Worm (Caenorhabditis elegans) whole organism, L1 larva: Measurements from ENCODE around the gene lpd-9.

Experiments
- C34B4.2 ChIP-seq: sonication (generic microtip); optimal IDR thresholded peaks from 2 replicates; lab custom pipeline; 2017; ENCODE audit warnings: mild to moderate bottlenecking, missing genetic modification characterization, missing compliant biosample characterization
- F16B12.6 ChIP-seq: fragments of 150-350 bp; optimal IDR thresholded peaks from 2 replicates; lab custom pipeline; 2014; ENCODE audit warnings: missing biosample characterization, missing genetic modification characterization
- alr-1 ChIP-seq: fragments of 200-800 bp; sonication (Bioruptor generic); optimal IDR thresholded peaks from 2 replicates; lab custom pipeline; 2018; ENCODE audit warnings: borderline replicate concordance, mild to moderate bottlenecking, missing genetic modification characterization, missing compliant biosample characterization
- blmp-1 ChIP-seq: fragments of 150-350 bp; optimal IDR thresholded peaks from 2 replicates; lab custom pipeline; 2014; ENCODE audit warnings: missing biosample characterization, missing genetic modification characterization
- ceh-88 ChIP-seq: fragments of 200-800 bp; sonication (Bioruptor generic); IDR thresholded peaks from 2 replicates; pipeline ENCODE4 v1.3.6; 2022; ENCODE audit warnings: missing genetic modification characterization, missing compliant biosample characterization
- dsc-1 ChIP-seq: sonication (generic microtip); optimal IDR thresholded peaks from 2 replicates; lab custom pipeline; 2016; ENCODE audit warnings: mild to moderate bottlenecking, missing genetic modification characterization, missing compliant biosample characterization
- efl-1 ChIP-seq, 4 experiments: fragments of 150-350 bp; optimal IDR thresholded peaks in 3 of 4; peaks in 1 of 4; 1 replicate in 1 of 4; 2 replicates in 3 of 4; lab custom pipeline; 2014; ENCODE audit warnings: missing biosample characterization in 2 of 4, missing genetic modification characterization in 2 of 4, missing genetic modification reagents in 2 of 4
- elt-2 ChIP-seq: sonication (generic microtip); optimal IDR thresholded peaks from 2 replicates; lab custom pipeline; 2016; ENCODE audit warnings: missing genetic modification characterization, mild to moderate bottlenecking, inconsistent platforms, missing compliant biosample characterization, missing genetic modification reagents
- elt-3 ChIP-seq, 6 experiments: fragments of 150-350 bp in 1 of 6; sonication (generic microtip); optimal IDR thresholded peaks; 2 replicates each; lab custom pipeline; 2017 to 2018; ENCODE audit warnings: missing biosample characterization in 6 of 6, missing genetic modification characterization in 6 of 6, inconsistent platforms in 1 of 6
- fkh-10 ChIP-seq: sonication (generic microtip); optimal IDR thresholded peaks from 2 replicates; lab custom pipeline; 2017; ENCODE audit warnings: missing biosample characterization, missing genetic modification reagents, missing genetic modification characterization
- fkh-8 ChIP-seq: sonication (generic microtip); optimal IDR thresholded peaks from 2 replicates; lab custom pipeline; 2016; ENCODE audit warnings: mild to moderate bottlenecking, missing genetic modification characterization, missing compliant biosample characterization
- fos-1 ChIP-seq: fragments of 150-350 bp; optimal IDR thresholded peaks from 2 replicates; lab custom pipeline; 2014; ENCODE audit warnings: missing biosample characterization, missing genetic modification characterization
- hlh-4 ChIP-seq: sonication (generic microtip); optimal IDR thresholded peaks from 2 replicates; lab custom pipeline; 2016; ENCODE audit warnings: mild to moderate bottlenecking, missing genetic modification characterization, missing compliant biosample characterization
- irx-1 ChIP-seq: sonication (generic microtip); optimal IDR thresholded peaks from 2 replicates; lab custom pipeline; 2016; ENCODE audit warnings: missing genetic modification characterization, missing compliant biosample characterization
- isw-1 ChIP-seq: fragments of 200-800 bp; sonication (Bioruptor generic); IDR thresholded peaks from 2 replicates; pipeline ENCODE4 v1.3.6; 2022; ENCODE audit warnings: missing genetic modification characterization, missing compliant biosample characterization
- lin-13 ChIP-seq: fragments of 150-350 bp; optimal IDR thresholded peaks from 2 replicates; lab custom pipeline; 2014; ENCODE audit warnings: missing biosample characterization, missing genetic modification reagents, missing genetic modification characterization
- lin-14 ChIP-seq: fragments of 200-800 bp; sonication (Bioruptor generic); optimal IDR thresholded peaks from 2 replicates; lab custom pipeline; 2018; ENCODE audit warnings: mild to moderate bottlenecking, missing genetic modification characterization, moderate library complexity, missing compliant biosample characterization
- lin-35 ChIP-seq, 2 experiments: fragments of 150-350 bp; optimal IDR thresholded peaks; 2 replicates each; lab custom pipeline; 2014; ENCODE audit warnings: missing biosample characterization in 2 of 2, missing genetic modification characterization in 2 of 2, missing genetic modification reagents in 2 of 2
- lir-3 ChIP-seq: sonication (generic microtip); optimal IDR thresholded peaks from 2 replicates; lab custom pipeline; 2016; ENCODE audit warnings: mild to moderate bottlenecking, missing genetic modification characterization, moderate library complexity, missing compliant biosample characterization; ENCODE audit not compliant: poor library complexity
- lsy-2 ChIP-seq, 2 experiments: fragments of 150-350 bp; optimal IDR thresholded peaks; 2 replicates each; lab custom pipeline; 2014; ENCODE audit warnings: missing biosample characterization in 2 of 2, missing genetic modification characterization in 2 of 2
- mdl-1 ChIP-seq, 2 experiments: fragments of 150-350 bp; optimal IDR thresholded peaks; 2 replicates each; lab custom pipeline; 2014 to 2017; ENCODE audit warnings: missing biosample characterization in 2 of 2, missing genetic modification characterization in 2 of 2, inconsistent platforms in 1 of 2
- nhr-19 ChIP-seq: fragments of 200-800 bp; sonication (Bioruptor generic); conservative IDR thresholded peaks from 2 replicates; pipeline ENCODE4 v1.3.6; 2022; ENCODE audit warnings: missing genetic modification characterization, missing compliant biosample characterization
- nhr-237 ChIP-seq: fragments of 150-350 bp; optimal IDR thresholded peaks from 2 replicates; lab custom pipeline; 2014; ENCODE audit warnings: missing biosample characterization, missing genetic modification characterization
- nhr-71 ChIP-seq: sonication (generic microtip); optimal IDR thresholded peaks from 2 replicates; lab custom pipeline; 2016; ENCODE audit warnings: mild to moderate bottlenecking, missing genetic modification characterization, moderate library complexity, missing compliant biosample characterization
- nhr-76 ChIP-seq: sonication (generic microtip); optimal IDR thresholded peaks from 2 replicates; lab custom pipeline; 2017; ENCODE audit warnings: missing biosample characterization, missing genetic modification characterization
- pqm-1 ChIP-seq: sonication (generic microtip); optimal IDR thresholded peaks from 3 replicates; lab custom pipeline; 2017; ENCODE audit warnings: missing biosample characterization, missing genetic modification characterization
- rnt-1 ChIP-seq: sonication (generic microtip); optimal IDR thresholded peaks from 2 replicates; lab custom pipeline; 2016; ENCODE audit warnings: mild to moderate bottlenecking, missing genetic modification characterization, moderate library complexity, missing compliant biosample characterization
- skn-1 ChIP-seq: fragments of 150-350 bp; optimal IDR thresholded peaks from 2 replicates; lab custom pipeline; 2014; ENCODE audit warnings: missing biosample characterization, missing genetic modification characterization
- snu-23 ChIP-seq: sonication (generic microtip); optimal IDR thresholded peaks from 2 replicates; lab custom pipeline; 2016; ENCODE audit warnings: missing genetic modification characterization, missing compliant biosample characterization
- sptf-1 ChIP-seq: fragments of 150-350 bp; optimal IDR thresholded peaks from 2 replicates; lab custom pipeline; 2014; ENCODE audit warnings: missing biosample characterization, missing genetic modification characterization
- swsn-7 ChIP-seq: sonication (generic microtip); optimal IDR thresholded peaks from 2 replicates; lab custom pipeline; 2016; ENCODE audit warnings: missing genetic modification characterization, missing compliant biosample characterization
- tbx-2 ChIP-seq: sonication (generic microtip); optimal IDR thresholded peaks from 2 replicates; lab custom pipeline; 2016; ENCODE audit warnings: missing genetic modification characterization, missing compliant biosample characterization
- unc-98 ChIP-seq: fragments of 200-800 bp; sonication (Bioruptor generic); IDR thresholded peaks from 2 replicates; pipeline ENCODE4 v1.3.6; 2022; ENCODE audit warnings: missing genetic modification characterization, missing compliant biosample characterization
- vab-15 ChIP-seq: sonication (generic microtip); optimal IDR thresholded peaks from 2 replicates; lab custom pipeline; 2017; ENCODE audit warnings: missing genotype, mild to moderate bottlenecking, missing genetic modification characterization, missing compliant biosample characterization
- zag-1 ChIP-seq: fragments of 150-350 bp; optimal IDR thresholded peaks from 2 replicates; lab custom pipeline; 2014; ENCODE audit warnings: missing biosample characterization, missing genetic modification characterization

lpd-9 gene

DNA sequence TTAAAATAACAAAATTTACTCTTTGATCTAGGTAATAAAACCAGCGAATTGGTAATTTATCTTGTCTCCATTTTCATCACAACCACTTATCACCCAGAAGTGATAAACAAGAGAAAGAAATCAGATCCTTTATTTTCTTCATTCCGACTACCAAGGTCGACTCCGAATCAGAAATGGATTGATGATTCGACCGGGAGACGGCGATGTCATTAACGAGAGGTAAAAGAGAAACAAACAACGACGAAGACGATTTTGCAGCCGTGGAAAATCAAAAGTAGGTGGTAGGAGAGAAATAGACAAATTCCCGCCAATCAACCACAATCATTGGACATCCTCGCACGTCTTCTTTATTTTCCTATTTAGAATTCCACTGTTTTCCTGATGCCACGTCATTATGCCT is 22.0 kb upstream of the lpd-9 start (continued):
- TF ChIP-seq isw-1 (GFP tag; lab: Robert Waterston, UW) (no peak), hlh-4 (tag; lab: Kevin White, UChicago) (no peak), dsc-1 (no peak), sptf-1 (tag; lab: Kevin White, UChicago) (no peak), nhr-237 (no peak), fkh-10 (GFP tag; lab: Kevin White, UChicago) (no peak), unc-98 (GFP tag; lab: Robert Waterston, UW) (no peak), lir-3 (no peak), zag-1 (tag; lab: Kevin White, UChicago) (no peak), nhr-19 (GFP tag; lab: Robert Waterston, UW) (peak; percentile 7; the same call in 1 of the 2 replicates), elt-3 (tag; optimal IDR thresholded peaks at IDR 0.05; lab: Kevin White, UChicago) (peak in 5 of 6 experiments; percentile 45 to 80 (median 69)), vab-15 (tag; lab: Kevin White, UChicago) (peak; percentile 71), alr-1 (tag; lab: Kevin White, UChicago) (no peak), lin-35 (GFP tag; optimal IDR thresholded peaks at IDR 0.05; lab: Kevin White, UChicago) (no peak), efl-1 (optimal IDR thresholded peaks at IDR 0.05; lab: Kevin White, UChicago) (no peak), efl-1 (GFP tag; optimal IDR thresholded peaks at IDR 0.05 in 1 of 2; lab: Kevin White, UChicago) (peak in 1 of 2 experiments; percentile 67), nhr-71 (peak; percentile 41), skn-1 (tag; lab: Kevin White, UChicago) (no peak)

DNA sequence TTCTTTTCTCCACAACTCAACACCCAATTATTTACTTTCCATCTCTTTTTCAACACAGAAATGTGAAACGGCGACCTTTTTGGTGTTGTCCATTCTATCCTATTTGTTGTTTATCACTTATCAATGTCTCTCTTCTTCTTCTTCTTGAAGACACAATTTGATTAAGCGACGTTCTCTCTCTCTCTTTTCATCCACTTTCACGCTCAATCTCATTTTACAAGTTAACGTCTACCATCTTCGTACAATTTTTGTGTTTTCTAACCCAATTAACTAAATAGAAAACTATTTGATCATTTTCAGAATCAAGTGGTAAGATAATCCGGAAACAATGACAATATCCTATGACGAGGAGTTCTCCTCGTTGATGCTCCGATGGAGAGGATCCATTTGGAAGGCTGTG is 21.4 kb upstream of the lpd-9 start, which contains the start of gene best-14:
Gene best-14 (plus strand): TSS at position 301 of the 400 bp plus-strand sequence.
- peak; percentile 10 for TF ChIP-seq lin-14 (GFP tag; lab: Kevin White, UChicago)
- TF ChIP-seq unc-98 (GFP tag; lab: Robert Waterston, UW), result no peak
- peak; percentile 64 for TF ChIP-seq blmp-1 (tag; lab: Kevin White, UChicago)
- no peak for TF ChIP-seq nhr-76 (tag; lab: Kevin White, UChicago)
- TF ChIP-seq, all 84 proteins: peak for 2

DNA sequence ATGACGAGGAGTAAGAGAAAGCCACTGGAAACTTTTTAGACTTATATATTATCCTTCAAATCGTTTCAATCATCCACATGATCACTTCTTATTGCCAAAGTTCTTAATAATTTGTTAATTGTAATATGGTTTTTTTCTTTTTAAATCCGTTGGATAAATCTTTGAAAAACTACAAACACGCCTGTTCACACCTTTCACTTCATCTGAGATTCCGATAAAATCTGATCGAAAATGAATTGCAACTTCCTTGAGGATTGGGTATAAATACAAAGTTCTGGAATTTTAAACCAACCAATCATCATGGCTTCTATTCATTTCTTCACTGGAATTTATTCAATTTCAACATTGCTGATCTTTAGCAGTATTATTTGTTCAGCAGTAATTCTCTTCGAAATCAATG is 18.5 kb upstream of the lpd-9 start, which contains the start of gene col-152:
Gene col-152 (plus strand): TSS at position 301 of the 400 bp plus-strand sequence.
- TF ChIP-seq tbx-2 (tag; lab: Kevin White, UChicago), result no peak
- no peak for TF ChIP-seq skn-1 (tag; lab: Kevin White, UChicago)
- TF ChIP-seq swsn-7, result no peak
- TF ChIP-seq snu-23 (GFP tag; lab: Kevin White, UChicago), result no peak
- no peak for TF ChIP-seq C34B4.2 (tag; lab: Kevin White, UChicago)
- TF ChIP-seq lsy-2 (tag; optimal IDR thresholded peaks at IDR 0.05; lab: Kevin White, UChicago), result no peak
- TF ChIP-seq pqm-1 (tag; lab: Kevin White, UChicago), result no peak
- TF ChIP-seq nhr-19 (GFP tag; lab: Robert Waterston, UW), result no peak
- TF ChIP-seq alr-1 (tag; lab: Kevin White, UChicago), result no peak
- no peak for TF ChIP-seq lin-13
- TF ChIP-seq fos-1 (tag; lab: Kevin White, UChicago), result no peak
- no peak for TF ChIP-seq mdl-1 (tag; optimal IDR thresholded peaks at IDR 0.05; lab: Kevin White, UChicago)
- TF ChIP-seq F16B12.6 (tag; lab: Kevin White, UChicago), result no peak
- no peak for TF ChIP-seq irx-1 (tag; lab: Kevin White, UChicago)

DNA sequence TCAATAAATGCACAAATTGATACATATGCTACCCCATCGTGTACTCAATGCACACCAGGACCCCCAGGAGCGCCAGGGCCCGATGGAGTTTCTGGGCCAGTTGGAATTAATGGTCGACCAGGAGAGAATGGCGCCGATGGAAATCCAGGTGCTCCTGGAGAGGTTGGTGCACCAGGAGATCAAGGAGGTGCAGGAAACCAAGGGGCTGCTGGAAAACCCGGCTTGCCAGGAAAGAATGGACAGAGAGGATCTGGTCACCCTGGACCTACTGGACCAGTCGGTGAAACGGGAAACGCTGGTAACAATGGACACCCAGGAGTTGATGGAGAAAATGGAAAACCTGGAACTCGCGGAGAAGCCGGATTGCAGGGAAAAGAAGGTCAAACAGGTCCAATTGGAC is 17.5 kb upstream of the lpd-9 start:
- TF ChIP-seq mdl-1 (tag; optimal IDR thresholded peaks at IDR 0.05; lab: Kevin White, UChicago), result no peak
- TF ChIP-seq ceh-88 (GFP tag; lab: Robert Waterston, UW), result no peak
- TF ChIP-seq fkh-8 (tag; lab: Kevin White, UChicago), result no peak

DNA sequence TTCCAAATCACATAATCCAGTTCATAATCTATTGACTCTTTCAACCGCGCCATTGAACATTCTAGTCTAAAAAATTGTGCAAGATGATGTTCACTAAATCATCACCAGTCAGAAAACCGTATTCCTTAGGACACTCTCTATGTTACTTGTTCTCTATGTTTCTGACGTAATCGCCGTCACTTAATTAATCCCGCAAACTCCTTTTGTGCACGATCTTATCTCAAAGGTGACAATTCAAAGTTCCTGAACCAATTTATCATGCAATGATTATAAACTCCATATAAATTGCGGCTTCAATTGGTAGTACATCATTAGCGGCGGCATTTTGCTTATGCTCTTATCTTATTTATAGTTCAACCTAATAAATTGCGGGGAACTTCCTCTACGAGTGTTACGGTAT is 16.3 kb upstream of the lpd-9 start:
- peak; percentile 52 for TF ChIP-seq elt-2 (tag; lab: Kevin White, UChicago)
- TF ChIP-seq hlh-4 (tag; lab: Kevin White, UChicago), result no peak
- TF ChIP-seq rnt-1 (tag; lab: Kevin White, UChicago), result no peak
